Fruit fly (Drosophila melanogaster) whole organism, embryonic: ENCODE measurements around the gene Jupiter.

Source experiments
- C15 ChIP-seq: fragments of 200-800 bp; sonication (Bioruptor generic); IDR thresholded peaks from 3 replicates; pipeline ENCODE4 v1.3.6; 2022; ENCODE audit warnings: missing biosample characterization, missing genetic modification characterization
- CG10979 ChIP-seq: fragments of 200-800 bp; sonication (Bioruptor generic); optimal IDR thresholded peaks from 2 replicates; lab custom pipeline; 2018; ENCODE audit warnings: missing biosample characterization, mild to moderate bottlenecking, missing genetic modification characterization, moderate library complexity
- CG11504 ChIP-seq: fragments of 200-800 bp; sonication (Bioruptor generic); optimal IDR thresholded peaks from 3 replicates; lab custom pipeline; 2019; ENCODE audit warnings: missing biosample characterization, mild to moderate bottlenecking, missing genetic modification characterization, moderate library complexity
- CG13123 ChIP-seq: fragments of 200-800 bp; sonication (Bioruptor generic); optimal IDR thresholded peaks from 2 replicates; lab custom pipeline; 2016; ENCODE audit warnings: missing biosample characterization, missing genetic modification characterization
- CG13424 ChIP-seq: fragments of 200-800 bp; sonication (Bioruptor generic); optimal IDR thresholded peaks from 2 replicates; lab custom pipeline; 2019; ENCODE audit warnings: missing biosample characterization, mild to moderate bottlenecking, missing genetic modification characterization, moderate library complexity
- CG14014 ChIP-seq: fragments of 200-800 bp; sonication (Bioruptor generic); IDR thresholded peaks from 2 replicates; pipeline ENCODE4 v1.3.6; 2022; ENCODE audit warnings: missing biosample characterization, missing genetic modification characterization
- CG15269 ChIP-seq: fragments of 200-800 bp; sonication (Bioruptor generic); optimal IDR thresholded peaks from 2 replicates; lab custom pipeline; 2018; ENCODE audit warnings: missing biosample characterization, mild to moderate bottlenecking, missing genetic modification characterization, moderate library complexity
- CG15601 ChIP-seq: fragments of 200-800 bp; sonication (Bioruptor generic); optimal IDR thresholded peaks from 3 replicates; lab custom pipeline; 2019; ENCODE audit warnings: missing biosample characterization, mild to moderate bottlenecking, missing genetic modification characterization, moderate library complexity
- CG17359 ChIP-seq: fragments of 200-800 bp; sonication (Bioruptor generic); optimal IDR thresholded peaks from 3 replicates; lab custom pipeline; 2018; ENCODE audit warnings: missing biosample characterization, mild to moderate bottlenecking, missing genetic modification characterization, moderate library complexity
- CG1792 ChIP-seq: fragments of 200-800 bp; sonication (Bioruptor generic); optimal IDR thresholded peaks from 2 replicates; lab custom pipeline; 2016; ENCODE audit warnings: missing biosample characterization, missing genetic modification characterization
- CG2120 ChIP-seq: fragments of 200-800 bp; sonication (Bioruptor generic); optimal IDR thresholded peaks from 3 replicates; lab custom pipeline; 2016; ENCODE audit warnings: missing biosample characterization, missing genetic modification characterization
- CG2889 ChIP-seq: fragments of 200-800 bp; sonication (Bioruptor generic); IDR thresholded peaks from 3 replicates; pipeline ENCODE4 v1.3.6; 2022; ENCODE audit warnings: missing biosample characterization, missing genetic modification characterization
- CG31224 ChIP-seq: fragments of 200-800 bp; sonication (Bioruptor generic); IDR thresholded peaks from 2 replicates; pipeline ENCODE4 v1.3.6; 2022; ENCODE audit warnings: missing biosample characterization, missing genetic modification characterization
- CG31441 ChIP-seq: fragments of 200-800 bp; sonication (Bioruptor generic); IDR thresholded peaks from 2 replicates; pipeline ENCODE4 v1.3.6; 2022; ENCODE audit warnings: missing biosample characterization, missing genetic modification characterization
- CG32767 ChIP-seq: fragments of 200-800 bp; sonication (Bioruptor generic); IDR thresholded peaks from 2 replicates; pipeline ENCODE4 v1.3.6; 2022; ENCODE audit warnings: missing biosample characterization, missing genetic modification characterization
- CG34422 ChIP-seq: fragments of 200-800 bp; sonication (Bioruptor generic); IDR thresholded peaks from 3 replicates; pipeline ENCODE4 v1.3.6; 2022; ENCODE audit warnings: missing biosample characterization, missing genetic modification characterization
- CG6654 ChIP-seq: fragments of 200-800 bp; sonication (Bioruptor generic); optimal IDR thresholded peaks from 2 replicates; lab custom pipeline; 2017; ENCODE audit warnings: missing biosample characterization, mild to moderate bottlenecking, missing genetic modification characterization
- CG6765 ChIP-seq: fragments of 200-800 bp; sonication (Bioruptor generic); optimal IDR thresholded peaks from 3 replicates; lab custom pipeline; 2017; ENCODE audit warnings: missing biosample characterization, mild to moderate bottlenecking, missing genetic modification characterization
- CG6791 ChIP-seq: fragments of 200-800 bp; sonication (Bioruptor generic); IDR thresholded peaks from 3 replicates; pipeline ENCODE4 v1.3.6; 2022; ENCODE audit warnings: missing biosample characterization, missing genetic modification characterization; ENCODE audit not compliant: partially characterized antibody
- CG6854 ChIP-seq: fragments of 200-800 bp; sonication (Bioruptor generic); optimal IDR thresholded peaks from 3 replicates; lab custom pipeline; 2017; ENCODE audit warnings: missing biosample characterization, mild to moderate bottlenecking, missing genetic modification characterization
- CG7839 ChIP-seq: fragments of 200-800 bp; sonication (Bioruptor generic); optimal IDR thresholded peaks from 3 replicates; lab custom pipeline; 2018; ENCODE audit warnings: missing biosample characterization, mild to moderate bottlenecking, missing genetic modification characterization, moderate library complexity
- CG8478 ChIP-seq: fragments of >200 bp; optimal IDR thresholded peaks from 2 replicates; lab custom pipeline; 2018
- CG9609 ChIP-seq: fragments of 200-800 bp; sonication (Bioruptor generic); optimal IDR thresholded peaks from 3 replicates; lab custom pipeline; 2016; ENCODE audit warnings: missing biosample characterization, missing genetic modification characterization
- CG9797 ChIP-seq: fragments of 200-800 bp; sonication (Bioruptor generic); optimal IDR thresholded peaks from 3 replicates; lab custom pipeline; 2018; ENCODE audit warnings: missing biosample characterization, mild to moderate bottlenecking, missing genetic modification characterization
- Drgx ChIP-seq: fragments of 200-800 bp; sonication (Bioruptor generic); IDR thresholded peaks from 2 replicates; pipeline ENCODE4 v1.3.6; 2022; ENCODE audit warnings: missing biosample characterization, missing genetic modification characterization
- Eip74EF ChIP-seq, 2 experiments: fragments of 200-800 bp in 1 of 2; fragments of >200 bp in 1 of 2; sonication (Bioruptor generic) in 1 of 2; optimal IDR thresholded peaks; 2 replicates each; lab custom pipeline; 2017 to 2019; ENCODE audit warnings: missing biosample characterization in 2 of 2, missing genetic modification characterization in 2 of 2, mild to moderate bottlenecking in 1 of 2, moderate library complexity in 1 of 2
- HHEX ChIP-seq: fragments of 200-800 bp; sonication (Bioruptor generic); optimal IDR thresholded peaks from 3 replicates; lab custom pipeline; 2017; ENCODE audit warnings: missing biosample characterization, mild to moderate bottlenecking, missing genetic modification characterization, missing genetic modification reagents
- HLH4C ChIP-seq: fragments of 200-800 bp; sonication (Bioruptor generic); IDR thresholded peaks from 3 replicates; pipeline ENCODE4 v1.3.6; 2022; ENCODE audit warnings: missing biosample characterization, missing genetic modification characterization; ENCODE audit not compliant: partially characterized antibody
- Mad ChIP-seq: fragments of 200-800 bp; sonication (Bioruptor generic); optimal IDR thresholded peaks from 2 replicates; lab custom pipeline; 2016; ENCODE audit warnings: missing biosample characterization, missing genetic modification characterization
- NC2β ChIP-seq: fragments of 200-800 bp; sonication (Bioruptor generic); optimal IDR thresholded peaks from 2 replicates; lab custom pipeline; 2016; ENCODE audit warnings: missing biosample characterization, missing genetic modification characterization
- Rx ChIP-seq: fragments of 200-800 bp; sonication (Bioruptor generic); IDR thresholded peaks from 2 replicates; pipeline ENCODE4 v1.3.6; 2022; ENCODE audit warnings: missing biosample characterization, missing genetic modification characterization
- Sry-δ ChIP-seq: fragments of 200-800 bp; sonication (Bioruptor generic); optimal IDR thresholded peaks from 2 replicates; lab custom pipeline; 2016; ENCODE audit warnings: missing biosample characterization, missing genetic modification characterization
- br ChIP-seq: fragments of >200 bp; optimal IDR thresholded peaks from 2 replicates; lab custom pipeline; 2017
- da ChIP-seq: fragments of 200-800 bp; sonication (Bioruptor generic); optimal IDR thresholded peaks from 2 replicates; lab custom pipeline; 2016; ENCODE audit warnings: missing biosample characterization, missing genetic modification characterization
- dati ChIP-seq: fragments of 200-800 bp; sonication (Bioruptor generic); IDR thresholded peaks from 2 replicates; pipeline ENCODE4 v1.3.6; 2022; ENCODE audit warnings: missing biosample characterization, missing genetic modification characterization
- dpn ChIP-seq, 2 experiments: fragments of 200-800 bp; sonication (Bioruptor generic); optimal IDR thresholded peaks; 3 replicates each; lab custom pipeline; 2016; ENCODE audit warnings: missing biosample characterization in 2 of 2, missing genetic modification characterization in 2 of 2
- ems ChIP-seq: fragments of 200-800 bp; sonication (Bioruptor generic); optimal IDR thresholded peaks from 3 replicates; lab custom pipeline; 2016; ENCODE audit warnings: missing biosample characterization, missing genetic modification characterization
- fu2 ChIP-seq: fragments of 200-800 bp; sonication (Bioruptor generic); optimal IDR thresholded peaks from 2 replicates; lab custom pipeline; 2016; ENCODE audit warnings: missing biosample characterization, missing genetic modification characterization
- gcm ChIP-seq: fragments of 200-800 bp; sonication (Bioruptor generic); optimal IDR thresholded peaks from 2 replicates; lab custom pipeline; 2019; ENCODE audit warnings: missing biosample characterization, mild to moderate bottlenecking, missing genetic modification characterization, moderate library complexity
- gcm2 ChIP-seq: fragments of 200-800 bp; sonication (Bioruptor generic); optimal IDR thresholded peaks from 2 replicates; lab custom pipeline; 2016; ENCODE audit warnings: missing biosample characterization, missing genetic modification characterization
- gsb-n ChIP-seq: fragments of 200-800 bp; sonication (Bioruptor generic); optimal IDR thresholded peaks from 3 replicates; lab custom pipeline; 2018; ENCODE audit warnings: missing biosample characterization, mild to moderate bottlenecking, missing genetic modification characterization
- insv ChIP-seq, 2 experiments: fragments of 200-800 bp; sonication (Bioruptor generic); optimal IDR thresholded peaks; 3 replicates each; lab custom pipeline; 2016 to 2018; ENCODE audit warnings: missing biosample characterization in 2 of 2, missing genetic modification characterization in 2 of 2
- klu ChIP-seq: fragments of 200-800 bp; sonication (Bioruptor generic); IDR thresholded peaks from 2 replicates; pipeline ENCODE4 v1.3.6; 2022; ENCODE audit warnings: missing biosample characterization, missing genetic modification characterization
- nerfin-1 ChIP-seq: fragments of 200-800 bp; sonication (Bioruptor generic); optimal IDR thresholded peaks from 3 replicates; lab custom pipeline; 2019; ENCODE audit warnings: missing biosample characterization, mild to moderate bottlenecking, missing genetic modification characterization, moderate library complexity
- nerfin-2 ChIP-seq: fragments of 200-800 bp; sonication (Bioruptor generic); IDR thresholded peaks from 2 replicates; pipeline ENCODE4 v1.3.6; 2022; ENCODE audit warnings: missing biosample characterization, missing genetic modification characterization; ENCODE audit not compliant: partially characterized antibody
- org-1 ChIP-seq: fragments of 200-800 bp; sonication (Bioruptor generic); optimal IDR thresholded peaks from 2 replicates; lab custom pipeline; 2017; ENCODE audit warnings: missing biosample characterization, missing genetic modification characterization
- pho ChIP-seq: fragments of 200-800 bp; sonication (Bioruptor generic); optimal IDR thresholded peaks from 2 replicates; lab custom pipeline; 2016; ENCODE audit warnings: missing biosample characterization, missing genetic modification characterization
- tio ChIP-seq: fragments of 200-800 bp; sonication (Bioruptor generic); optimal IDR thresholded peaks from 2 replicates; lab custom pipeline; 2017; ENCODE audit warnings: missing biosample characterization, missing genetic modification characterization, inconsistent platforms
- tll ChIP-seq, 2 experiments: fragments of 200-800 bp in 1 of 2; fragments of >200 bp in 1 of 2; sonication (Bioruptor generic) in 1 of 2; optimal IDR thresholded peaks; 2 replicates each; lab custom pipeline; 2017 to 2019; ENCODE audit warnings: missing biosample characterization in 2 of 2, missing genetic modification characterization in 2 of 2, mild to moderate bottlenecking in 1 of 2, moderate library complexity in 1 of 2
- vvl ChIP-seq: fragments of 200-800 bp; sonication (Bioruptor generic); IDR thresholded peaks from 2 replicates; pipeline ENCODE4 v1.3.6; 2022; ENCODE audit warnings: missing biosample characterization, missing genetic modification characterization
- z ChIP-seq: fragments of 200-800 bp; sonication (Bioruptor generic); IDR thresholded peaks from 3 replicates; pipeline ENCODE4 v1.3.6; 2022; ENCODE audit warnings: missing biosample characterization, missing genetic modification characterization

Gene Jupiter

dm6 chr3R:11557492-11557965 is 62.2 kb downstream of the Jupiter start, which contains the start of gene CG10898 (continued):
- peak; percentile 88 for TF ChIP-seq CG34422
- TF ChIP-seq CG8478 (lab: Kevin White, UChicago), result no peak
- TF ChIP-seq CG13123 (GFP tag; lab: Kevin White, UChicago), result peak; percentile 78
- TF ChIP-seq insv (GFP tag; optimal IDR thresholded peaks at IDR 0.05; lab: Kevin White, UChicago), result peak in 1 of 2 experiments; percentile 52
- 0 out of 3 replicates have a peak, but pooled peaks have one; percentile 36 for TF ChIP-seq HLH4C (GFP tag; lab: Robert Waterston, UW)
- no peak for TF ChIP-seq nerfin-2 (GFP tag; lab: Robert Waterston, UW)
- no peak for TF ChIP-seq gcm2
- TF ChIP-seq pho, result peak; percentile 90
- TF ChIP-seq HHEX, result peak; percentile 67
- TF ChIP-seq CG1792, result peak; percentile 86
- no peak for TF ChIP-seq z (GFP tag; lab: Robert Waterston, UW)
- TF ChIP-seq nerfin-1 (tag; lab: Kevin White, UChicago), result peak; percentile 96
- TF ChIP-seq CG2889 (GFP tag; lab: Robert Waterston, UW), result peak; percentile 80
- peak; percentile 44 for TF ChIP-seq CG6654 (GFP tag; lab: Kevin White, UChicago)
- TF ChIP-seq ems (GFP tag; lab: Kevin White, UChicago), result peak; percentile 87
- no peak for TF ChIP-seq CG6854 (GFP tag; lab: Kevin White, UChicago)
- TF ChIP-seq br (lab: Kevin White, UChicago), result no peak
- peak; percentile 66 for TF ChIP-seq Sry-δ (GFP tag; lab: Kevin White, UChicago)
- TF ChIP-seq gsb-n, result peak; percentile 77
- TF ChIP-seq CG14014 (GFP tag; lab: Robert Waterston, UW), result peak; percentile 79; the same call in 1 of the 2 replicates
- no peak for TF ChIP-seq tll (GFP tag; optimal IDR thresholded peaks at IDR 0.05; lab: Kevin White, UChicago)
- peak; percentile 85 for TF ChIP-seq fu2
- peak; percentile 81 for TF ChIP-seq CG31224 (GFP tag; lab: Robert Waterston, UW)
- TF ChIP-seq CG9609 (GFP tag; lab: Kevin White, UChicago), result peak; percentile 84
- TF ChIP-seq Mad (GFP tag; lab: Kevin White, UChicago), result peak; percentile 77
- TF ChIP-seq CG6765 (GFP tag; lab: Kevin White, UChicago), result peak; percentile 48
- TF ChIP-seq Rx (GFP tag; lab: Robert Waterston, UW), result peak; percentile 83
- TF ChIP-seq NC2β, result peak; percentile 80
- TF ChIP-seq CG15269, result peak; percentile 82
- TF ChIP-seq tio, result peak; percentile 64
- peak; percentile 52 for TF ChIP-seq klu (GFP tag; lab: Robert Waterston, UW)
- peak; percentile 61 for TF ChIP-seq CG31441
- peak; percentile 81 for TF ChIP-seq CG9797 (GFP tag; lab: Kevin White, UChicago)
- peak in 1 of 2 experiments; percentile 13 for TF ChIP-seq Eip74EF (GFP tag; optimal IDR thresholded peaks at IDR 0.05; lab: Kevin White, UChicago)
- TF ChIP-seq CG13424 (tag; lab: Kevin White, UChicago), result peak; percentile 86
- TF ChIP-seq CG2120 (GFP tag; lab: Kevin White, UChicago), result peak; percentile 94
- peak; percentile 70 for TF ChIP-seq CG10979 (tag; lab: Kevin White, UChicago)
- TF ChIP-seq CG17359 (tag; lab: Kevin White, UChicago), result peak; percentile 81
- TF ChIP-seq gcm (GFP tag; lab: Kevin White, UChicago), result peak; percentile 62
- peak; percentile 34 for TF ChIP-seq org-1 (GFP tag; lab: Kevin White, UChicago)
- no peak for TF ChIP-seq CG6791 (GFP tag; lab: Robert Waterston, UW)
- peak; percentile 41 for TF ChIP-seq da (GFP tag; lab: Kevin White, UChicago)
- TF ChIP-seq vvl (GFP tag; lab: Robert Waterston, UW), result peak; percentile 94
- TF ChIP-seq CG15601 (tag; lab: Kevin White, UChicago), result peak; percentile 71
- peak; percentile 78; the same call in 2 of the 3 replicates for TF ChIP-seq C15 (GFP tag; lab: Robert Waterston, UW)
- peak; percentile 73 for TF ChIP-seq Drgx (GFP tag; lab: Robert Waterston, UW)
- peak; percentile 67; the same call in 1 of the 2 replicates for TF ChIP-seq dati
- peak; percentile 87 to 89 for TF ChIP-seq dpn (GFP tag; optimal IDR thresholded peaks at IDR 0.05; lab: Kevin White, UChicago)
- TF ChIP-seq CG7839 (tag; lab: Kevin White, UChicago), result peak; percentile 75
- peak; percentile 75 for TF ChIP-seq CG32767
- TF ChIP-seq CG11504 (tag; lab: Kevin White, UChicago), result peak; percentile 83
